Fruit fly (Drosophila melanogaster) ovary, adult (tissue): ENCODE results near the gene CG4281.
A peak's percentile ranks its signal among the peaks of the same experiment; 100 is the strongest.

Experiments
- CG17801 ChIP-seq: fragments of 200-800 bp; optimal IDR thresholded peaks from 2 replicates; lab custom pipeline; 2019; ENCODE audit warnings: missing biosample characterization, mild to moderate bottlenecking, missing genetic modification characterization, moderate library complexity; ENCODE audit not compliant: partially characterized antibody

Gene CG4281

DNA sequence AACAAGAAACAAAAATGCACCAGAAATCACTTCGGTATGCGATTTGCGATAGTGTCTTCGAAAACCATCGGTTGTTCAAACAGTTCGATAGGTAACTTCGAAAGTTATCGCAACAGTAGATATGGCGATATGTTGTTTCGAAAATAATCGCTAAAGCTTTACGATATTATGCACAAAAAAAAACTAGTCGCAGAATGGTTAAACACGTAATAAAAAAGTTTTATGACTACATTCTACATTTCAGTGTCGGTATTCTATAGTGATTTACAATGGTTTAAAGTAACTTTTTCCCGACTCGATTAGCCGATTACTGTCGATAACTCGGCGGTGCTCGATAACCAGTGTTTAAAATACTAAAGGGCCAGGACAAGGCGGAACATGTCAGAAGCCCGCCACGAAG lies at the start of gene CG4281:
Gene CG4281, minus strand, starts transcription at position 70 of the 400 bp plus-strand sequence.
- peak; percentile 59 for TF ChIP-seq CG17801 (GFP tag; lab: Kevin White, UChicago)

DNA sequence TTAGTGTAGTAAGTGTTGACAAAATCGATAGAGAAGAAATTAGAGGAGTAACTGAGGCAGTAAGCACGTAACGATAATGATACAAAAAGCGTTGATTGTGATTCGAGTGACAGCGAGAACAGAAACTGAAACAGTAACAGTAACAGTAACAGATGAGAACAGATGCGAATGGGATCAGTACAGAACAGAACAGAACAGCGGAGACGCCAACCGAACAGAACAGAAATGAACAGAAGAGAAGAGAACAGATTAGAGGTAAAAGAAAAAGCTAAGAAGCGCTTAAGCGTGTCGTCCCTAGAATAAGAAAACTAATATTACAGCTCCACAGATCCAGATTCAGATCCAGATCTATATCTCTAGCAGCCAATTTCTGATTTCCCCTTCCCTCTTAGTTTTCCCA lies 47.7 kb upstream of the CG4281 start:
- TF ChIP-seq CG17801 (GFP tag; lab: Kevin White, UChicago), result no peak

DNA sequence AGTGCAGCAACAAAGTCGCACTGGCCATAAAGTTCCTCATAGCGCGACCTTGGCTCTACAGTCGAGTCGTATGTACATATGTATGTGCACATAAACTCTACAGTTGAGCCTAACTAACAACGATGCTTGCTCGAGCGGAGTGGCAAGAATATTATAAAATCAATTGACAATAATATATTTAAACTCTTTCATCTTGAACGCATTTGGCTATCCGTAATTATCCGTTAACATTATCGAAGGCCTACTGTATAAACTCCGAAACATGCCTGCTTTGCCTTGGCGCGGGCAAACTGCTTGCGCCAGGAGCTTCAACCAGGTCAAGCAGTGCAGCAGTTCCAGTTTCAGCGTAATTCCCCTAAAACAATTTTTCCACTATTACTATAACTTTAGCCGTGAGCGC lies 43.7 kb upstream of the CG4281 start:
- TF ChIP-seq CG17801 (GFP tag; lab: Kevin White, UChicago), result peak; percentile 15

DNA sequence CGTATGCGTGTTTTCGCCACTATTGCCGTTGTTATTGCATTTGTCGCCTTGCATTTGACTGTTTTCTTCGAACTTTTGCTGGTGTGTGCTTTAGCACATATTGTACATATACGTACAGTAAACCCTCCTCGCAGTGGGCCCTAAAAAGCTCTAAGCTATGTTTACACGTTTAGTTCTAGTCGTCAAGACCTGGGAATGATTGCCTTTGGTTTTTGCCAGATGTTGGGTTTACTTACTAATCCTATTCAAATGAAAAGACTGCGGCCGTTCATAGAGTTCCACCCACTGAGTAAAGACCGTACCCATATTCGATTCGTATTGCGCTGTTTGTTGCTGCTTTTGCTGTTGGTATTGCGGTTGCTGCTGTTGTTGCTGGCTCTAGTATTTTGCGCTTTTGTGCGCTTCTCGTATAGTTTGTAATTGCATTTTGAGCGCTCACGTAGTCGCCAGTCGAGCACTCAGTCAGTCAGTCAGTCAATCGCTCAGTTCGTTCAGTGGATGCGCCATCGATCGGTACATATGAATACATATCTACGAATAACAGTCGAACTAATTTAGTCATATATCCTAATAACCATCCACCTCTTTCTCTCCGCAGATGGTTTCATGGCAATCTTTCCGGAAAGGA lies 43.0 kb upstream of the CG4281 start:
- TF ChIP-seq CG17801 (GFP tag; lab: Kevin White, UChicago), result peak; percentile 90

DNA sequence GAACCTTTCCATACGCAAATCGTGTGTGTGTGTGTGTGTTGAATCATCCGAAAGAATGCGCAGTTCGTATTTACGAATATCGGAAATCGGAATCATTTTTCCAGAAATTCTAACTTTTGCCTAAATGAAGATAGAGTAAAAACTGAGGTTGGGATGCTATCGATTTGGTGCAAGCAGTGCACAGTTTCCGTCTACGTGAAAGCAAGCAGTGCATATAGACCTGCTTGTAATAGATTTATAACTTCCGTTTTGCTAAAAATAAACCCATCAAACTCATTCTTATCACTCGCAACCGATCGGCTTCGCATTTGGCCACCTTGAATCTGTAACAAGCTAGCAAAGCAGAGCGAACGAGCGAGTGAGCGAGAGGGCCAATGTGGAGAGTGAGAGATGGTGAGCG lies 41.4 kb upstream of the CG4281 start:
- no peak for TF ChIP-seq CG17801 (GFP tag; lab: Kevin White, UChicago)

DNA sequence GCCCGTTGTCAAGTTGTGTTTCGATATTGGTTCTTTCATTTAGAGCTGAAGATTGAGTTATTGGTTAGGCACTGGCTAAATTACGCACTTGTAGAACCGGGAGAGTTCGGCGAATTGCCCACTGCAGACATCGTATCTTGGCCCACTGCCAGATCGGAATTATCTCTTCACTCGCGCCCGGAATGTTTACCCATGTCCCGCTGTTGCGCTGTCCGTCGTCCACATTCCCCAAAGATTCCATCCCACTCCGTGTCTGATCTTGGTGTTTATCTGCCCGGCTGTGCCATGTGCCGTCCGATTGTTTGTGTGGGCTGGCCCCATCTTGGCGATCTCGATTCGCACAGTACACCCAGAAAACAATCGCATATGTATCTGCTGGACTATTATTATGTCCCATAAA lies 39.4 kb upstream of the CG4281 start:
- no peak for TF ChIP-seq CG17801 (GFP tag; lab: Kevin White, UChicago)

DNA sequence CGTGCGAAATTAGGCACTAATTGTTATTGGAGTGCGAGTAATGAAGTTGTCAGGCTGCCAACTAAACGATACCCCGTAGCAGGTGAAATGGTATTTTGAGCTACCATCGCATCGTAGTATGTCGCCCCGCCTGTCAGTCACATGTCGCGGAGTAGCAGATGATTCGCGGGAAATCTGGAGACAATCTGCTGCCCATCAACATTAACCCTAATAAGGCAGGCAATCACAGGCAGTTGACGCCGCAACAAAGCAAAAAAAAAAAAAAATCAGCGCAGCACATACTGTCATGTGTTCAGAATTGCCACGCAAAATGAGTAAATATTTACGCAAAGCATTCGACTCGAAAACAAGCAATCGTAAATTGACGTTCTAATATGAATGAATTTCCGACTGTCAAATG lies 38.9 kb upstream of the CG4281 start:
- TF ChIP-seq CG17801 (GFP tag; lab: Kevin White, UChicago), result no peak

DNA sequence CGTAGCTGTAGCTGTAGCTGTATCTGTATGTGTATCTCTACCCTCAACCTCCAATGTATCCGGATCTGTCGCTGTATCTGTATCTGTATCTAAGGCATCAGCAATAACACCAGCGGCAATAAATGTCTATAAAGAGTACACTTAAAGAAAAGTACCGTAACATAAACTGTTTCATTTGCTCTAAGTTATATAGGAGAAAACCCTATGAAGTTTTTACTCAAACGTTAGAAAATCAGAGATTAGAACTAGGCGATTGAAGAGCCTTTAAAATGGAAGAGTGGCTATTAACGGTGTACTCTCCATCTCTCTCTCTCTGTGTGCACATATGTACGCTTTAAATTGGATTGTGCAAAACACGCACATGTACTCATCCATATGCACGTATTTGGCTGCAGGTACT lies 33.3 kb upstream of the CG4281 start:
- no peak for TF ChIP-seq CG17801 (GFP tag; lab: Kevin White, UChicago)

DNA sequence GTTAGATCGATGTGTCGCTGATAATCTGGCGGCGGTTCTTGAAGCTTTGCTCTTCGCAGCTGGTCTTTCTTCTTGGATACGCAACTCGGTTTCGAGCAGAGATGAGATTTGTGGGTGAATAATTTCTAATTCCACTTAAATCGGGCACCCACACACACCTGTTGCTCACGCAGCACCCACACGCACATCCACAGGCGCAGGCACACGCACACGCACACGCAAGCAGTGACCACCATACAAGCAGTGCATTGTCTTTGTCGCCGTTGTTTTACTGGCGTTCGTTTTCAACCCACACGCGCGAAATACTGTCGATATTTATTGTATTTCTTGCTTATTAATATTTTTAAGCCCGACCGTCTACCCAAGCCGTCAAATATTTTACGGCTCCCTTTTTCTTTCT lies 31.4 kb upstream of the CG4281 start:
- no peak for TF ChIP-seq CG17801 (GFP tag; lab: Kevin White, UChicago)

DNA sequence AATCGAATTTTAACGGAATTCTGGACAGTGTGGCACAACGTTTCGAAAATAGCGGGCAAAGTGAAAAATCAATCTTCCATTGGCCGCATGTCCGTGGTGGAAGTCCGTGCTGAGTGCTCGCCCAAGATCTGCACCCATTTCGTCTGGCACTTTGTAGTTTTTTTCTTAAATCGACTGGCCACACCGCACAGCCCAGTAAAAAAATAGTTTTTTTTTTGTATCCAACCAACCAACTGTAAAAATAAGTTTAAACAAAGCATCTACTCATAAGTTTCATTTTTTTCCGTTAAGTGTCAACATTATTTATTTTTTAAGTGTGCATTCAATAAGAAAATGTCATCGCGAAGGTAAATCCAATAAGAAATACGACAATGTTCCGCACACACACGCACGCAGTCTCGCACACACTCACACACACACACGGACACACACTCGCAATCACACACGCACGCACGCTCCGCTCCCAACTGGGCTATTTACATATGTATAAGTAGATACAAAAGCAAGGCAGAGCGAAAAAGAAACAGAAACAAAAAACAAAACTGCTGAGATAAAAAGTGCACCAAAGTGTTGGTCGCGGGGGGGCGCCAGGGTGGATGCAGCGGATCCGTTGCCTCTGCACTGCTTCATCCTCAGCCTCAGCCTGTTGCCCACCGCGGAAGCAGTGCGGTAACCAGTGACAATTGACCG lies 29.3 kb upstream of the CG4281 start, which contains the start of gene csw:
Gene csw, plus strand, starts transcription at position 163 of the 690 bp plus-strand sequence.
- TF ChIP-seq CG17801 (GFP tag; lab: Kevin White, UChicago), result peak; percentile 93

DNA sequence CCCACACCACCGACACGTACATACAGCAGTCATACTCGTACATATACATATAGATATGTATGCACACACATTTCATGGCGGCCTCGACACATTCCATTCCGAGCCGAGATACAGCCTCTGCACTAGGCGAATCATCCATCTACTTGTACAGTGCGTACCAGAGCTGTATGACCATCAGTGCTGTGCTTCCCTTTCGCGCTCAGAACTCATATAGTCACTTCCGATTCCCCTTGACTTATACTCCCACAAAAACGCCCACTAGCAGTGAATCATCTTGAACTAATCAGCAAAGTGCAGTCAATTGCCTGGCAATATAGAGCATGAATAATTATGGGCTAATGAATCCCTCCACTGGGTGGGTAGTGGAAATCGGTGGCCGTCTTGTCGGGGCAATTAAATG lies 24.9 kb upstream of the CG4281 start:
- no peak for TF ChIP-seq CG17801 (GFP tag; lab: Kevin White, UChicago)

DNA sequence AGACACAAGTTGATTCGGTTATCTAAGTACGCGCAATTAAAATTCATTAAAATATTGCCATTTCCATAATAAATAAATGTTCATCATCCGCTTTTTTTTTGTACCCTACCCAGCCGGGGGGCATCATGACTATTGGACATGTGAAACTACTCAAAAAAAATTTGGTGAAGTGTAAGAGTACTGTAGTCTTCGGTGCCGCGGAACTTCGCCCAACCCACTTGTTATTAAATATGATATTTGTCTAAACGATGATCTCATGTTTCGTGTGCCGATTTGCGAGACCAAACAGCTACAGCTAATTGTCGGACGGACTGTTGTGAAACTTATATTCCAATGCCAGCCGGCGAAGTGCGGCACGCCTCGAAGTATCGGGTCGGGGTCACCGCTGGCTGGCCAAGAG lies 23.9 kb upstream of the CG4281 start:
- no peak for TF ChIP-seq CG17801 (GFP tag; lab: Kevin White, UChicago)

DNA sequence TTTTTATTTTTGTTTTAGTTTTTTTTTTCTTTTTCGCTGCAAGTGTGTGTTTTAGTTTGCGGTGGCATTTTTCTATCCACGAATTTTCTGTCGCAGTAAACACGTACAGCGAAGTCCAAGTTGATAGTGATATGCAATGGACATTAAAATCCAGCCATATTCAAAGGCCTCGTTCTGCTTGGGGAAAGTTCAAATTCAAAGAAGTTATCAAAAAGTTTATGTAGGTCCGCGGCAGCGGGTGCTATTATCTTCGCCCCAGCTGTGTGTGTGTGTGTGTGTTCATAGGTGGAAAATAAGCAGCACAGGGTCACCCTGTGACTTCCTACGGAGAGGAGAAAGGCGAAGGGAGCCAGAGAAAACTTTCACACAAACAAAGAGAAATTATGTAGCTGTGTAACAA lies 22.6 kb upstream of the CG4281 start:
- no peak for TF ChIP-seq CG17801 (GFP tag; lab: Kevin White, UChicago)

DNA sequence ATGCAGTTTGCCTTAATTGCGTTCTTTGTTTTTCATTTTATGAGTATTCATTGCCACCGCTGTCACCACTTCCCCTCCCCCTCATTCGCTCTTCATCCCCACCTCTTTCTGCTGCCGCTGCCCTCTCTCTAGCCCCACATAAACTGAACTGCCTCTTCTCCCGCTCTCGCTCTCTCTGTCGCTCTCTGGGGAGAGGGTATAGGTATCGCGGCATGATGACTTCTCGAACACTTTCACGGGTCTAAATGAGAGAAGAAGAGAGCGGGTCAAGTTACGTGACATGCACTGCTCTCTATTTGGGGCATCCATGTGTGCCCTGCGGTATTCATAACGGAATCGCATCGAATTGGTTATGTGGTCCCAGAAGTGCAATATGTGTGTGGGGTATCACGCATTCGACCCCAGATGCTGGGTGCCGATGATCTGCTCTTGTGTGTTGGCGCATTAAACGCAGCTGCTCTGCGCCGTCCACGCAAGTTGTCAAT lies 18.8 kb upstream of the CG4281 start:
- TF ChIP-seq CG17801 (GFP tag; lab: Kevin White, UChicago), result peak; percentile 48

DNA sequence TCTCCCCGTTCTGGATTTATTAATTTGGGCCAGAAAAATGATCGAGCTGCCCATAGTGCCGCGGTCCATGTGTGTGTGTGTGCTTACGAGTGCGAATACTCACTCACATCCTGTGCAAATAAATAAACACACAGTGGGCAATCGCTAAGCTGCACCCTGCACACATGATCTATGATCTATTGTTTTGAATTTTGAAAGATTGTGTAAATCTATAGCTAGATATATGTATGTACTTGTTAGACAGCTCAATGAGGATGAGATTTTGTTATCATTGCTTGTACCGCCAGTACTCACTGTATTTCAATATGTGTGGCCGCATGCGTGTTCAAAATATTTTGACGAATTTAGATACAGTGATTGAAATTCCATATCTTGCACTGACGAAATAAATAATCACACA lies 18.2 kb upstream of the CG4281 start:
- peak; percentile 81 for TF ChIP-seq CG17801 (GFP tag; lab: Kevin White, UChicago)

DNA sequence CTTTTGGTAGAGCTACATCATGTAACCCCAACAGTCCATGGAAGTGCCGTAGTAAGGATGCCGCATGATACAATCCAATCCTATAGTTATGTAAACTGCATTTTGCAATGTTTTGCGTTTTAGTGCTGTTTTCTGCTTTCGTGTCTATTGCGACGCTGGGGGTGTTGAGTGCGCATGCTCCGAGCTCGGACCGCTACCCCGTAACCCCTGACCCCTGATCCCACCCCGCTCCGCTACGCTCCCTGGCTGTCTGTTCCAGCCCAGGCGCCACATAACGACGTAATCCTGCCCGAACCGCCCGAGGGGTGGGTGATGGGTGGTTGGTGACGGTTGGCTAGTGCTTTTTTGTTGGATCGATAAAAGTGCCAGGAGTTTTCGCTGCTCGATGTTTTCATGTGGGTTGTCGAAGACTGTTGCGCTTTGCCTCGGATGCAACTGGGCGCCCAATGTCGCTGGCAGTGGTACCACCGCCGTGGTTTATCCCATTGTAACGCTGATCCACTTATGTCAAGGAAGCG lies 17.0 kb upstream of the CG4281 start:
- TF ChIP-seq CG17801 (GFP tag; lab: Kevin White, UChicago), result no peak
